Fruit fly (Drosophila melanogaster) whole organism, embryonic: ENCODE results near the gene CG32320.

Experiments
- ATbp ChIP-seq: fragments of 200-800 bp; sonication (Bioruptor generic); optimal IDR thresholded peaks from 2 replicates; lab custom pipeline; 2017; ENCODE audit warnings: missing biosample characterization, mild to moderate bottlenecking, missing genetic modification characterization, missing genetic modification reagents
- BtbVII ChIP-seq: fragments of 200-800 bp; sonication (Bioruptor generic); optimal IDR thresholded peaks from 3 replicates; lab custom pipeline; 2017; ENCODE audit warnings: missing biosample characterization, mild to moderate bottlenecking, missing genetic modification characterization
- CG12391 ChIP-seq: fragments of 200-800 bp; sonication (Bioruptor generic); optimal IDR thresholded peaks from 3 replicates; lab custom pipeline; 2018; ENCODE audit warnings: missing biosample characterization, mild to moderate bottlenecking, missing genetic modification characterization, moderate library complexity
- CG12659 ChIP-seq: fragments of 200-800 bp; sonication (Bioruptor generic); optimal IDR thresholded peaks from 3 replicates; lab custom pipeline; 2017; ENCODE audit warnings: mild to moderate bottlenecking, missing biosample characterization, missing genetic modification reagents, missing genetic modification characterization
- CG13775 ChIP-seq: fragments of 200-800 bp; sonication (Bioruptor generic); optimal IDR thresholded peaks from 3 replicates; lab custom pipeline; 2017; ENCODE audit warnings: missing biosample characterization, mild to moderate bottlenecking, missing genetic modification characterization
- CG16815 ChIP-seq: fragments of 200-800 bp; sonication (Bioruptor generic); optimal IDR thresholded peaks from 3 replicates; lab custom pipeline; 2017; ENCODE audit warnings: missing biosample characterization, mild to moderate bottlenecking, missing genetic modification characterization
- CG17359 ChIP-seq: fragments of 200-800 bp; sonication (Bioruptor generic); optimal IDR thresholded peaks from 3 replicates; lab custom pipeline; 2018; ENCODE audit warnings: missing biosample characterization, mild to moderate bottlenecking, missing genetic modification characterization, moderate library complexity
- CG18476 ChIP-seq: fragments of 200-800 bp; sonication (Bioruptor generic); optimal IDR thresholded peaks from 2 replicates; lab custom pipeline; 2016; ENCODE audit warnings: missing biosample characterization, mild to moderate bottlenecking, missing genetic modification characterization
- CG2202 ChIP-seq: fragments of 200-800 bp; sonication (Bioruptor generic); optimal IDR thresholded peaks from 2 replicates; lab custom pipeline; 2018; ENCODE audit warnings: missing biosample characterization, mild to moderate bottlenecking, missing genetic modification characterization
- CG3407 ChIP-seq: fragments of 200-800 bp; sonication (Bioruptor generic); optimal IDR thresholded peaks from 2 replicates; lab custom pipeline; 2018; ENCODE audit warnings: missing biosample characterization, mild to moderate bottlenecking, missing genetic modification characterization
- CG8281 ChIP-seq: fragments of 200-800 bp; sonication (Bioruptor generic); optimal IDR thresholded peaks from 2 replicates; lab custom pipeline; 2018; ENCODE audit warnings: missing biosample characterization, mild to moderate bottlenecking, missing genetic modification characterization, moderate library complexity
- Dfd ChIP-seq, 2 experiments: fragments of >200 bp; optimal IDR thresholded peaks; 2 replicates each; lab custom pipeline; 2017; ENCODE audit warnings: missing biosample characterization in 2 of 2, missing genetic modification characterization in 2 of 2
- Dref ChIP-seq: fragments of 200-800 bp; sonication (Bioruptor generic); IDR thresholded peaks from 2 replicates; pipeline ENCODE4 v1.3.6; 2022; ENCODE audit warnings: missing biosample characterization, missing genetic modification characterization
- E2f2 ChIP-seq: fragments of 200-800 bp; sonication (Bioruptor generic); IDR thresholded peaks from 2 replicates; pipeline ENCODE4 v1.3.6; 2022; ENCODE audit warnings: missing biosample characterization, missing genetic modification characterization
- Gsc ChIP-seq: fragments of 200-800 bp; sonication (Bioruptor generic); IDR thresholded peaks from 2 replicates; pipeline ENCODE4 v1.3.6; 2022; ENCODE audit warnings: missing biosample characterization, missing genetic modification characterization
- Gug ChIP-seq: fragments of 200-800 bp; sonication (Bioruptor generic); IDR thresholded peaks from 4 replicates; pipeline ENCODE4 v1.3.6; 2022; ENCODE audit warnings: missing biosample characterization, missing genetic modification characterization
- Hr51 ChIP-seq, 2 experiments: fragments of 200-800 bp; sonication (Bioruptor generic); optimal IDR thresholded peaks; 2 replicates in 1 of 2; 3 replicates in 1 of 2; lab custom pipeline; 2016 to 2018; ENCODE audit warnings: missing biosample characterization in 2 of 2, missing genetic modification characterization in 2 of 2, mild to moderate bottlenecking in 1 of 2, moderate library complexity in 1 of 2
- Hsf ChIP-seq: fragments of 200-800 bp; sonication (Bioruptor generic); optimal IDR thresholded peaks from 3 replicates; lab custom pipeline; 2016; ENCODE audit warnings: missing biosample characterization, missing genetic modification characterization
- Lhr ChIP-seq: fragments of 200-800 bp; sonication (Bioruptor generic); optimal IDR thresholded peaks from 3 replicates; lab custom pipeline; 2017; ENCODE audit warnings: mild to moderate bottlenecking, missing biosample characterization, missing genetic modification reagents, missing genetic modification characterization
- MBD-R2 ChIP-seq: fragments of 200-800 bp; sonication (Bioruptor generic); IDR thresholded peaks from 2 replicates; pipeline ENCODE4 v1.3.6; 2022; ENCODE audit warnings: missing biosample characterization, missing genetic modification characterization
- MTF-1 ChIP-seq: fragments of 200-800 bp; sonication (Bioruptor generic); optimal IDR thresholded peaks from 2 replicates; lab custom pipeline; 2018; ENCODE audit warnings: missing biosample characterization, mild to moderate bottlenecking, missing genetic modification characterization, borderline replicate concordance
- Mad ChIP-seq: fragments of 200-800 bp; sonication (Bioruptor generic); optimal IDR thresholded peaks from 2 replicates; lab custom pipeline; 2016; ENCODE audit warnings: missing biosample characterization, missing genetic modification characterization
- NC2β ChIP-seq: fragments of 200-800 bp; sonication (Bioruptor generic); optimal IDR thresholded peaks from 2 replicates; lab custom pipeline; 2016; ENCODE audit warnings: missing biosample characterization, missing genetic modification characterization
- NK7.1 ChIP-seq: fragments of 200-800 bp; sonication (Bioruptor generic); optimal IDR thresholded peaks from 3 replicates; lab custom pipeline; 2016; ENCODE audit warnings: missing biosample characterization, missing genetic modification characterization
- abd-A ChIP-seq: fragments of 200-800 bp; sonication (Bioruptor generic); optimal IDR thresholded peaks from 3 replicates; lab custom pipeline; 2019; ENCODE audit warnings: missing biosample characterization, mild to moderate bottlenecking, missing genetic modification characterization, moderate library complexity
- aop ChIP-seq: fragments of 200-800 bp; sonication (Bioruptor generic); IDR thresholded peaks from 2 replicates; pipeline ENCODE4 v1.3.6; 2022; ENCODE audit warnings: missing biosample characterization, missing genetic modification characterization
- az2 ChIP-seq: fragments of 200-800 bp; sonication (Bioruptor generic); optimal IDR thresholded peaks from 3 replicates; lab custom pipeline; 2016; ENCODE audit warnings: missing biosample characterization, missing genetic modification characterization
- cas ChIP-seq: fragments of 200-800 bp; sonication (Bioruptor generic); IDR thresholded peaks from 2 replicates; pipeline ENCODE4 v1.3.6; 2022; ENCODE audit warnings: missing biosample characterization, missing genetic modification characterization
- cg ChIP-seq: fragments of 200-800 bp; sonication (Bioruptor generic); optimal IDR thresholded peaks from 3 replicates; lab custom pipeline; 2019; ENCODE audit warnings: missing biosample characterization, mild to moderate bottlenecking, missing genetic modification characterization, moderate library complexity
- dmrt99B ChIP-seq: fragments of 200-800 bp; sonication (Bioruptor generic); optimal IDR thresholded peaks from 2 replicates; lab custom pipeline; 2018; ENCODE audit warnings: missing biosample characterization, mild to moderate bottlenecking, missing genetic modification characterization, moderate library complexity
- emc ChIP-seq: fragments of 200-800 bp; sonication (Bioruptor generic); optimal IDR thresholded peaks from 2 replicates; lab custom pipeline; 2016; ENCODE audit warnings: missing biosample characterization, missing genetic modification characterization
- ems ChIP-seq: fragments of 200-800 bp; sonication (Bioruptor generic); optimal IDR thresholded peaks from 3 replicates; lab custom pipeline; 2016; ENCODE audit warnings: missing biosample characterization, missing genetic modification characterization
- eve ChIP-seq, 2 experiments: fragments of >200 bp; optimal IDR thresholded peaks; 2 replicates each; lab custom pipeline; 2017; ENCODE audit warnings: missing biosample characterization in 2 of 2, missing genetic modification characterization in 2 of 2
- gcm2 ChIP-seq: fragments of 200-800 bp; sonication (Bioruptor generic); optimal IDR thresholded peaks from 2 replicates; lab custom pipeline; 2016; ENCODE audit warnings: missing biosample characterization, missing genetic modification characterization
- gfzf ChIP-seq: fragments of 200-800 bp; sonication (Bioruptor generic); optimal IDR thresholded peaks from 2 replicates; lab custom pipeline; 2016; ENCODE audit warnings: missing biosample characterization, mild to moderate bottlenecking, missing genetic modification characterization, moderate library complexity
- lmd ChIP-seq: fragments of 200-800 bp; sonication (Bioruptor generic); IDR thresholded peaks from 2 replicates; pipeline ENCODE4 v1.3.6; 2022; ENCODE audit warnings: missing biosample characterization, missing genetic modification characterization
- maf-S ChIP-seq: fragments of 200-800 bp; sonication (Bioruptor generic); optimal IDR thresholded peaks from 2 replicates; lab custom pipeline; 2016; ENCODE audit warnings: missing biosample characterization, missing genetic modification characterization
- pros ChIP-seq: fragments of 200-800 bp; sonication (Bioruptor generic); optimal IDR thresholded peaks from 3 replicates; lab custom pipeline; 2019; ENCODE audit warnings: missing biosample characterization, mild to moderate bottlenecking, missing genetic modification characterization, moderate library complexity
- ranshi ChIP-seq: fragments of 200-800 bp; sonication (Bioruptor generic); IDR thresholded peaks from 2 replicates; pipeline ENCODE4 v1.3.6; 2022; ENCODE audit warnings: missing biosample characterization, missing genetic modification characterization
- sens-2 ChIP-seq: fragments of 200-800 bp; sonication (Bioruptor generic); IDR thresholded peaks from 2 replicates; pipeline ENCODE4 v1.3.6; 2022; ENCODE audit warnings: missing biosample characterization, missing genetic modification characterization
- shn ChIP-seq: fragments of 200-800 bp; sonication (Bioruptor generic); optimal IDR thresholded peaks from 3 replicates; lab custom pipeline; 2016; ENCODE audit warnings: missing biosample characterization, missing genetic modification characterization
- sima ChIP-seq: fragments of 200-800 bp; sonication (Bioruptor generic); optimal IDR thresholded peaks from 2 replicates; lab custom pipeline; 2016; ENCODE audit warnings: missing biosample characterization, missing genetic modification characterization
- sna ChIP-seq: fragments of 200-800 bp; sonication (Bioruptor generic); IDR thresholded peaks from 2 replicates; pipeline ENCODE4 v1.3.6; 2022; ENCODE audit warnings: missing biosample characterization, missing genetic modification characterization; ENCODE audit not compliant: partially characterized antibody
- sqz ChIP-seq: fragments of 200-800 bp; sonication (Bioruptor generic); optimal IDR thresholded peaks from 3 replicates; lab custom pipeline; 2018; ENCODE audit warnings: missing biosample characterization, mild to moderate bottlenecking, missing genetic modification characterization
- sug ChIP-seq: fragments of 200-800 bp; optimal IDR thresholded peaks from 2 replicates; lab custom pipeline; 2019; ENCODE audit warnings: missing biosample characterization, mild to moderate bottlenecking, missing genetic modification characterization, moderate library complexity
- tup ChIP-seq: fragments of 200-800 bp; sonication (Bioruptor generic); optimal IDR thresholded peaks from 2 replicates; lab custom pipeline; 2016; ENCODE audit warnings: missing biosample characterization, mild to moderate bottlenecking, missing genetic modification characterization, moderate library complexity
- zfh1 ChIP-seq: fragments of 200-800 bp; sonication (Bioruptor generic); IDR thresholded peaks from 3 replicates; pipeline ENCODE4 v1.3.6; 2022; ENCODE audit warnings: missing biosample characterization, missing genetic modification characterization
- zfh2 ChIP-seq: fragments of 200-800 bp; sonication (Bioruptor generic); optimal IDR thresholded peaks from 2 replicates; lab custom pipeline; 2016; ENCODE audit warnings: missing biosample characterization, missing genetic modification characterization

The CG32320 gene

dm6 chr3L:1349942-1350923 lies 48.2 kb upstream of the CG32320 start (continued):
- peak; percentile 44 for TF ChIP-seq shn
- peak; percentile 35 for TF ChIP-seq maf-S (GFP tag; lab: Kevin White, UChicago)
- no peak for TF ChIP-seq eve (GFP tag; optimal IDR thresholded peaks at IDR 0.05; lab: Kevin White, UChicago)
- no peak for TF ChIP-seq cas
- TF ChIP-seq Hsf (GFP tag; lab: Kevin White, UChicago), result peak; percentile 49
- TF ChIP-seq sima (GFP tag; lab: Kevin White, UChicago), result no peak
- peak; percentile 34 for TF ChIP-seq ranshi (GFP tag; lab: Robert Waterston, UW)
- TF ChIP-seq Dfd (GFP tag; optimal IDR thresholded peaks at IDR 0.05; lab: Kevin White, UChicago), result no peak
- TF ChIP-seq Dref (GFP tag; lab: Robert Waterston, UW), result peak; percentile 88
- TF ChIP-seq Lhr (GFP tag; lab: Kevin White, UChicago), result peak; percentile 49
- TF ChIP-seq ems, result peak; percentile 5
- no peak; the same call in 1 of the 2 replicates for TF ChIP-seq lmd
- no peak for TF ChIP-seq abd-A (tag; lab: Kevin White, UChicago)
- TF ChIP-seq CG8281, result no peak
- TF ChIP-seq cg (GFP tag; lab: Kevin White, UChicago), result peak; percentile 98
- peak; percentile 51 for TF ChIP-seq MBD-R2 (GFP tag; lab: Robert Waterston, UW)
- no peak for TF ChIP-seq sens-2 (GFP tag; lab: Robert Waterston, UW)
- TF ChIP-seq aop (GFP tag; lab: Robert Waterston, UW), result no peak
- no peak for TF ChIP-seq emc (GFP tag; lab: Kevin White, UChicago)
- peak; percentile 71 for TF ChIP-seq CG12391 (tag; lab: Kevin White, UChicago)
- TF ChIP-seq NC2β (GFP tag; lab: Kevin White, UChicago), result peak; percentile 10
- TF ChIP-seq BtbVII (GFP tag; lab: Kevin White, UChicago), result no peak
- TF ChIP-seq CG2202 (tag; lab: Kevin White, UChicago), result no peak
- no peak for TF ChIP-seq CG16815 (GFP tag; lab: Kevin White, UChicago)
- peak in 1 of 2 experiments; percentile 43 for TF ChIP-seq Hr51 (GFP tag; optimal IDR thresholded peaks at IDR 0.05; lab: Kevin White, UChicago)
- no peak for TF ChIP-seq Gsc
- peak; percentile 38 for TF ChIP-seq zfh2 (GFP tag; lab: Kevin White, UChicago)
- TF ChIP-seq Mad (GFP tag; lab: Kevin White, UChicago), result no peak
- TF ChIP-seq CG18476 (GFP tag; lab: Kevin White, UChicago), result no peak
- TF ChIP-seq CG13775, result peak; percentile 19
- TF ChIP-seq E2f2 (GFP tag; lab: Robert Waterston, UW), result peak; percentile 16; the same call in 1 of the 2 replicates
- no peak for TF ChIP-seq pros
- peak; percentile 59 for TF ChIP-seq gfzf
- no peak for TF ChIP-seq MTF-1 (GFP tag; lab: Kevin White, UChicago)
- no peak for TF ChIP-seq CG3407 (GFP tag; lab: Kevin White, UChicago)
- TF ChIP-seq ATbp (GFP tag; lab: Kevin White, UChicago), result no peak
- TF ChIP-seq gcm2 (GFP tag; lab: Kevin White, UChicago), result no peak
- no peak for TF ChIP-seq zfh1 (GFP tag; lab: Robert Waterston, UW)
- no peak for TF ChIP-seq NK7.1 (GFP tag; lab: Kevin White, UChicago)
- TF ChIP-seq sna (GFP tag; lab: Robert Waterston, UW), result peak; percentile 97
- peak; percentile 35 for TF ChIP-seq dmrt99B (tag; lab: Kevin White, UChicago)
- no peak for TF ChIP-seq tup (GFP tag; lab: Kevin White, UChicago)
- TF ChIP-seq sug (tag; lab: Kevin White, UChicago), result peak; percentile 43
- TF ChIP-seq CG12659, result peak; percentile 60
- peak; percentile 33 for TF ChIP-seq az2
- TF ChIP-seq sqz, result no peak
- TF ChIP-seq CG17359 (tag; lab: Kevin White, UChicago), result peak; percentile 19
- no peak; the same call in 3 of the 4 replicates for TF ChIP-seq Gug (GFP tag; lab: Robert Waterston, UW)
